Fruit fly (Drosophila melanogaster): Measurements from ENCODE around the gene CG43092.

Gene CG43092

DNA sequence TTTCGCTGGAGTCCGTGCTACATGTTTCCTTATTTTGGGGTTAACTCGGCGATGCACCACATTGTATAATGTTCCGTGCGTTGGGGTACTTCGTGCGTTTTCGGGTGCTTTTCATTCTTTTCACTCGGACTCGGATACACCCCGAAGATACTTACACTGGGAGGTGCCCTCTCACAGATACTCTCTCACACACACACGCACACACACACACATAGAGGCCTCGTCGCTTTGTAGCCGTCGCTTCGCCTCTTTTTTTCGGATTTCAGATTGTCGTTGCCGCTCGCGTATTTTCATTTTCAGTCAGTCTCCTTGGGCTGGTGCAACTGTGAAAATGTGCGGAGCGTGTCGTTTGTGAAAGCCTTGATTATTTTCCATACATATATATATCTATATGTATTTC, 11.9 kb upstream of the CG43092 start (continued):
- no peak for TF ChIP-seq ash1 (GFP tag; optimal IDR thresholded peaks at IDR 0.05)
- peak; percentile 29; the same call in 1 of the 2 replicates for TF ChIP-seq CG3847 (GFP tag; IDR thresholded peaks at IDR 0.05)
- TF ChIP-seq Camta (GFP tag; optimal IDR thresholded peaks at IDR 0.05), result no peak
- TF ChIP-seq pita (GFP tag; optimal IDR thresholded peaks at IDR 0.05), result no peak
- TF ChIP-seq Gug (GFP tag; IDR thresholded peaks at IDR 0.05), result no peak
- no peak for TF ChIP-seq CG10979 (tag; optimal IDR thresholded peaks at IDR 0.05)
- no peak for TF ChIP-seq HLH4C (GFP tag; IDR thresholded peaks at IDR 0.05; ENCODE audit: partially characterized antibody)
- no peak for TF ChIP-seq Side (GFP tag; optimal IDR thresholded peaks at IDR 0.05)
- TF ChIP-seq lbe (GFP tag; optimal IDR thresholded peaks at IDR 0.05), result peak; percentile 62
- no peak for TF ChIP-seq rib (GFP tag; IDR thresholded peaks at IDR 0.05)
- TF ChIP-seq peb (GFP tag; IDR thresholded peaks at IDR 0.05), result no peak
- no peak for TF ChIP-seq klu (GFP tag; IDR thresholded peaks at IDR 0.05)
- TF ChIP-seq lab (GFP tag; optimal IDR thresholded peaks at IDR 0.05), result no peak
- TF ChIP-seq CG2116 (GFP tag; optimal IDR thresholded peaks at IDR 0.05), result no peak
- TF ChIP-seq CG30403 (GFP tag; optimal IDR thresholded peaks at IDR 0.05), result no peak
- no peak for TF ChIP-seq CG9932 (GFP tag; IDR thresholded peaks at IDR 0.05)
- no peak for TF ChIP-seq CG9727 (GFP tag; optimal IDR thresholded peaks at IDR 0.05)
- no peak for TF ChIP-seq dmrt11E (tag; optimal IDR thresholded peaks at IDR 0.05)
- TF ChIP-seq Max (GFP tag; optimal IDR thresholded peaks at IDR 0.05), result no peak
- no peak for TF ChIP-seq H15 (GFP tag; IDR thresholded peaks at IDR 0.05)
- TF ChIP-seq MESR4 (GFP tag; optimal IDR thresholded peaks at IDR 0.05), result no peak
- no peak for TF ChIP-seq Nf-YA (GFP tag; IDR thresholded peaks at IDR 0.05)
- no peak for TF ChIP-seq CG14710 (tag; optimal IDR thresholded peaks at IDR 0.05)
- no peak for TF ChIP-seq cad (GFP tag; optimal IDR thresholded peaks at IDR 0.05)
- TF ChIP-seq prd (optimal IDR thresholded peaks at IDR 0.05), result no peak
- TF ChIP-seq prd (GFP tag; IDR thresholded peaks at IDR 0.05), result no peak
- TF ChIP-seq ac (GFP tag; optimal IDR thresholded peaks at IDR 0.05), result no peak
- no peak for TF ChIP-seq CG4617 (GFP tag; optimal IDR thresholded peaks at IDR 0.05; ENCODE audit: borderline replicate concordance)
- TF ChIP-seq CG12104 (GFP tag; optimal IDR thresholded peaks at IDR 0.05), result no peak
- peak; percentile 7 for TF ChIP-seq CG12769 (tag; optimal IDR thresholded peaks at IDR 0.05)
- TF ChIP-seq jing (GFP tag; optimal IDR thresholded peaks at IDR 0.05), result no peak
- no peak for TF ChIP-seq CG17612 (GFP tag; IDR thresholded peaks at IDR 0.05)
- TF ChIP-seq slou (GFP tag; optimal IDR thresholded peaks at IDR 0.05), result no peak
- no peak for TF ChIP-seq lola (GFP tag; optimal IDR thresholded peaks at IDR 0.05)
- no peak for TF ChIP-seq CG17361 (GFP tag; IDR thresholded peaks at IDR 0.05)
- TF ChIP-seq CG16815 (GFP tag; optimal IDR thresholded peaks at IDR 0.05), result no peak
- TF ChIP-seq Fer2 (tag; optimal IDR thresholded peaks at IDR 0.05), result no peak
- no peak for TF ChIP-seq Ets65A (GFP tag)
- no peak for TF ChIP-seq crol (GFP tag; IDR thresholded peaks at IDR 0.05)
- peak; percentile 9 for TF ChIP-seq CG8924 (tag; optimal IDR thresholded peaks at IDR 0.05)
- peak; percentile 39 for TF ChIP-seq B-H2 (GFP tag; optimal IDR thresholded peaks at IDR 0.05)
- TF ChIP-seq org-1 (GFP tag; optimal IDR thresholded peaks at IDR 0.05), result no peak
- TF ChIP-seq CG9817 (tag; optimal IDR thresholded peaks at IDR 0.05), result no peak
- TF ChIP-seq CG4730 (GFP tag; IDR thresholded peaks at IDR 0.05), result no peak
- TF ChIP-seq CG2875 (GFP tag; optimal IDR thresholded peaks at IDR 0.05), result no peak
- TF ChIP-seq CG8359 (GFP tag; optimal IDR thresholded peaks at IDR 0.05; ENCODE audit: borderline replicate concordance), result no peak
- no peak for TF ChIP-seq CG5953 (GFP tag; IDR thresholded peaks at IDR 0.05)
- no peak for TF ChIP-seq hkb (optimal IDR thresholded peaks at IDR 0.05)
- peak; percentile 47; the same call in 1 of the 2 replicates for TF ChIP-seq hkb (GFP tag; IDR thresholded peaks at IDR 0.05)
- TF ChIP-seq pros (GFP tag; optimal IDR thresholded peaks at IDR 0.05), result peak; percentile 2
- TF ChIP-seq tup (GFP tag; optimal IDR thresholded peaks at IDR 0.05), result no peak
- no peak for TF ChIP-seq Ssrp (tag; optimal IDR thresholded peaks at IDR 0.05)

All from whole organism, embryonic.